Worm (Caenorhabditis elegans) whole organism, L4 larva: ENCODE measurements around the gene Y45F3A.4.
A peak's percentile ranks its signal among the peaks of the same experiment; 100 is the strongest.

Experiments used
- F49E8.2 ChIP-seq: sonication (generic microtip); optimal IDR thresholded peaks from 2 replicates; lab custom pipeline; 2016; ENCODE audit warnings: missing compliant biosample characterization, mild to moderate bottlenecking, missing genetic modification characterization, borderline replicate concordance
- T26A8.4 ChIP-seq: fragments of 200-800 bp; sonication (Bioruptor generic); IDR thresholded peaks from 2 replicates; pipeline ENCODE4 v1.3.6; 2022; ENCODE audit warnings: missing genetic modification characterization, missing compliant biosample characterization
- ZK337.2 ChIP-seq: fragments of 200-800 bp; sonication (Bioruptor generic); IDR thresholded peaks from 2 replicates; pipeline ENCODE4 v1.3.6; 2022; ENCODE audit warnings: missing genetic modification reagents, missing genetic modification characterization, missing compliant biosample characterization
- ZK546.5 ChIP-seq, 2 experiments: sonication (generic microtip); optimal IDR thresholded peaks; 2 replicates each; lab custom pipeline; 2017; ENCODE audit warnings: missing biosample characterization in 2 of 2, missing genetic modification characterization in 2 of 2
- aha-1 ChIP-seq: fragments of 150-350 bp; peaks from one replicate; lab custom pipeline; 2014; ENCODE audit warnings: missing biosample characterization, missing genetic modification characterization
- aly-2 ChIP-seq: sonication (generic microtip); optimal IDR thresholded peaks from 2 replicates; lab custom pipeline; 2018; ENCODE audit warnings: missing biosample characterization, missing genetic modification characterization
- ama-1 ChIP-seq: fragments of 150-350 bp; optimal IDR thresholded peaks from 2 replicates; lab custom pipeline; 2014; ENCODE audit warnings: inconsistent platforms, mixed read lengths
- ceh-20 ChIP-seq: fragments of 200-800 bp; sonication (Bioruptor generic); IDR thresholded peaks from 2 replicates; pipeline ENCODE4 v1.3.6; 2022; ENCODE audit warnings: missing genetic modification reagents, missing genetic modification characterization, missing compliant biosample characterization
- ces-1 ChIP-seq: fragments of 150-350 bp; sonication (generic microtip); optimal IDR thresholded peaks from 4 replicates; lab custom pipeline; 2014; ENCODE audit warnings: missing biosample characterization, missing genetic modification reagents, missing genetic modification characterization
- cey-2 ChIP-seq: sonication (generic microtip); optimal IDR thresholded peaks from 3 replicates; lab custom pipeline; 2017; ENCODE audit warnings: missing genetic modification characterization, mild to moderate bottlenecking, missing compliant biosample characterization, antibody characterized with exemption, borderline replicate concordance; ENCODE audit not compliant: insufficient read depth
- daf-12 ChIP-seq: fragments of 150-350 bp; optimal IDR thresholded peaks from 2 replicates; lab custom pipeline; 2014; ENCODE audit warnings: missing biosample characterization, missing genetic modification reagents, missing genetic modification characterization
- daf-16 ChIP-seq, 3 experiments: sonication (generic microtip); optimal IDR thresholded peaks; 2 replicates each; lab custom pipeline; 2016 to 2017; ENCODE audit warnings: missing genetic modification characterization in 3 of 3, missing genetic modification reagents in 3 of 3, mild to moderate bottlenecking in 2 of 3, missing compliant biosample characterization in 2 of 3, missing biosample characterization in 1 of 3, moderate library complexity in 1 of 3
- dmd-6 ChIP-seq: fragments of 200-800 bp; sonication (Bioruptor generic); IDR thresholded peaks from 2 replicates; pipeline ENCODE4 v1.3.6; 2022; ENCODE audit warnings: missing genetic modification reagents, missing genetic modification characterization, missing compliant biosample characterization
- dpl-1 ChIP-seq: fragments of 150-350 bp; optimal IDR thresholded peaks from 2 replicates; lab custom pipeline; 2014; ENCODE audit warnings: missing biosample characterization, missing genetic modification reagents, missing genetic modification characterization
- dve-1 ChIP-seq: sonication (generic microtip); optimal IDR thresholded peaks from 2 replicates; lab custom pipeline; 2017; ENCODE audit warnings: antibody characterized with exemption, mild to moderate bottlenecking, missing genetic modification characterization, missing compliant biosample characterization; ENCODE audit not compliant: insufficient read depth
- fkh-10 ChIP-seq: fragments of 150-350 bp; optimal IDR thresholded peaks from 2 replicates; lab custom pipeline; 2014; ENCODE audit warnings: missing biosample characterization, missing genetic modification reagents, missing genetic modification characterization
- hmg-1.1 ChIP-seq: fragments of 200-800 bp; sonication (Bioruptor generic); IDR thresholded peaks from 2 replicates; pipeline ENCODE4 v1.3.6; 2022; ENCODE audit warnings: missing genetic modification reagents, missing genetic modification characterization, missing compliant biosample characterization
- jun-1 ChIP-seq: fragments of 150-350 bp; optimal IDR thresholded peaks from 2 replicates; lab custom pipeline; 2014; ENCODE audit warnings: missing biosample characterization, missing genetic modification reagents, missing genetic modification characterization
- lin-15B ChIP-seq: fragments of 150-350 bp; sonication (generic microtip); optimal IDR thresholded peaks from 3 replicates; lab custom pipeline; 2014; ENCODE audit warnings: missing biosample characterization, missing genetic modification characterization
- lir-3 ChIP-seq: sonication (generic microtip); optimal IDR thresholded peaks from 2 replicates; lab custom pipeline; 2016; ENCODE audit warnings: mild to moderate bottlenecking, missing genetic modification characterization, missing compliant biosample characterization
- lsy-2 ChIP-seq, 2 experiments: fragments of 150-350 bp in 1 of 2; sonication (generic microtip) in 1 of 2; optimal IDR thresholded peaks; 2 replicates each; lab custom pipeline; 2014 to 2017; ENCODE audit warnings: missing biosample characterization in 2 of 2, missing genetic modification characterization in 2 of 2
- madf-9 ChIP-seq: fragments of 200-800 bp; sonication (Bioruptor generic); conservative IDR thresholded peaks from 2 replicates; pipeline ENCODE4 v1.3.6; 2022; ENCODE audit warnings: missing genetic modification reagents, missing genetic modification characterization, missing compliant biosample characterization
- nhr-237 ChIP-seq: sonication (generic microtip); optimal IDR thresholded peaks from 2 replicates; lab custom pipeline; 2017; ENCODE audit warnings: missing biosample characterization, missing genetic modification characterization
- nhr-42 ChIP-seq: fragments of 200-800 bp; sonication (Bioruptor generic); IDR thresholded peaks from 2 replicates; pipeline ENCODE4 v1.3.6; 2022; ENCODE audit warnings: missing genetic modification characterization, missing compliant biosample characterization
- nhr-6 ChIP-seq: fragments of 150-350 bp; optimal IDR thresholded peaks from 2 replicates; lab custom pipeline; 2014; ENCODE audit warnings: missing biosample characterization, missing genetic modification characterization
- pha-4 ChIP-seq, 2 experiments: fragments of 150-350 bp in 1 of 2; fragments of 200-800 bp in 1 of 2; sonication (Bioruptor generic) in 1 of 2; IDR thresholded peaks in 1 of 2; optimal IDR thresholded peaks in 1 of 2; 2 replicates each; pipeline versions ENCODE4 v1.3.6 to Lab custom; 2014 to 2022; ENCODE audit warnings: missing genetic modification characterization in 2 of 2, missing genetic modification reagents in 2 of 2, missing biosample characterization in 1 of 2, missing compliant biosample characterization in 1 of 2
- php-3 ChIP-seq: fragments of 200-800 bp; sonication (Bioruptor generic); IDR thresholded peaks from 2 replicates; pipeline ENCODE4 v1.3.6; 2022; ENCODE audit warnings: missing genetic modification reagents, missing genetic modification characterization, missing compliant biosample characterization
- rbr-2 ChIP-seq: sonication (generic microtip); optimal IDR thresholded peaks from 2 replicates; lab custom pipeline; 2016; ENCODE audit warnings: missing genotype, missing genetic modification characterization, missing compliant biosample characterization
- saeg-2 ChIP-seq: fragments of 200-800 bp; sonication (Bioruptor generic); IDR thresholded peaks from 2 replicates; pipeline ENCODE4 v1.3.6; 2022; ENCODE audit warnings: missing genetic modification reagents, missing genetic modification characterization, missing compliant biosample characterization
- skn-1 ChIP-seq: fragments of 150-350 bp; optimal IDR thresholded peaks from 2 replicates; lab custom pipeline; 2014; ENCODE audit warnings: missing biosample characterization, missing genetic modification characterization
- snpc-4 ChIP-seq: fragments of 150-350 bp; optimal IDR thresholded peaks from 2 replicates; lab custom pipeline; 2014; ENCODE audit warnings: missing biosample characterization, missing genetic modification characterization
- spr-1 ChIP-seq: sonication (generic microtip); optimal IDR thresholded peaks from 2 replicates; lab custom pipeline; 2016; ENCODE audit warnings: mild to moderate bottlenecking, missing genetic modification characterization, missing compliant biosample characterization
- tag-97 ChIP-seq: fragments of 200-800 bp; sonication (Bioruptor generic); IDR thresholded peaks from 2 replicates; pipeline ENCODE4 v1.3.6; 2022; ENCODE audit warnings: missing genetic modification characterization, missing compliant biosample characterization
- tra-1 ChIP-seq: fragments of 200-800 bp; sonication (Bioruptor generic); IDR thresholded peaks from 2 replicates; pipeline ENCODE4 v1.3.6; 2022; ENCODE audit warnings: missing genetic modification reagents, missing genetic modification characterization, missing compliant biosample characterization
- unc-62 ChIP-seq, 3 experiments: fragments of 150-350 bp in 1 of 3; sonication (generic microtip); optimal IDR thresholded peaks in 2 of 3; peaks in 1 of 3; 1 replicate in 1 of 3; 2 replicates in 2 of 3; lab custom pipeline; 2014 to 2017; ENCODE audit warnings: missing biosample characterization in 3 of 3, missing genetic modification characterization in 3 of 3, missing genetic modification reagents in 3 of 3, missing genotype in 1 of 3
- zfp-2 ChIP-seq: sonication (generic microtip); optimal IDR thresholded peaks from 2 replicates; lab custom pipeline; 2016; ENCODE audit warnings: mild to moderate bottlenecking, missing genetic modification characterization, missing compliant biosample characterization
- ztf-11 ChIP-seq: fragments of 150-350 bp; optimal IDR thresholded peaks from 2 replicates; lab custom pipeline; 2014; ENCODE audit warnings: missing biosample characterization, missing genetic modification characterization
- ztf-7 ChIP-seq: fragments of 150-350 bp; optimal IDR thresholded peaks from 2 replicates; lab custom pipeline; 2014; ENCODE audit warnings: missing biosample characterization, missing genetic modification characterization

Gene Y45F3A.4

DNA sequence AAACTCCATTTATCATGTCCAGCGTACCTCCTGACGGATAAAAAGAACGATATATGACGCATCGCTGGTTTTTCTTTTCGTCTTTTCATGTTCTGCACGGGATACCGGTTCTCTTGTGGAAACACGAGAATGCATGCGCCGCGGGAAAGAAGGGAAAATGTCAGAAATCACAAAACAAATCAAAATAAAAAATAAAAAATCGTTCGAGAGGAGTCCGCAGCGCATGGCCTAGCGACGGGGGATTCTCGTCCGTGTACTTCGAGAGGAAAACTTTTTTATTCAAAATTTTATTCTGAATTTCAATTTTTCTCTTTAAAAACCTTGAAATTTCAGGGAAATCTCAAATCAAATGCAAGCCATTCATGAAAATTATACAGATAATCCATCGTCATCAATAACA, 46.0 kb upstream of the Y45F3A.4 start, which contains the start of the genes lron-10 and hpr-9 (continued):
- TF ChIP-seq tra-1 (GFP tag; lab: Robert Waterston, UW) = peak; percentile 68; the same call in 1 of the 2 replicates
- TF ChIP-seq lsy-2 (tag; optimal IDR thresholded peaks at IDR 0.05; lab: Kevin White, UChicago) = peak in 1 of 2 experiments; percentile 90
- TF ChIP-seq unc-62 (GFP tag; optimal IDR thresholded peaks at IDR 0.05 in 1 of 2; lab: Kevin White, UChicago) = peak in 1 of 2 experiments; percentile 97
- peak; percentile 26 for TF ChIP-seq unc-62 (tag; optimal IDR thresholded peaks at IDR 0.05; lab: Kevin White, UChicago)
- TF ChIP-seq spr-1 (tag; lab: Kevin White, UChicago) = peak; percentile 52
- TF ChIP-seq ZK337.2 (GFP tag; lab: Robert Waterston, UW) = peak; percentile 94
- no peak for TF ChIP-seq tag-97
- peak; percentile 80 for TF ChIP-seq dmd-6
- no peak for TF ChIP-seq lin-15B (tag; lab: Kevin White, UChicago)
- TF ChIP-seq php-3 (GFP tag; lab: Robert Waterston, UW) = 0 out of 2 replicates have a peak, but pooled peaks have one; percentile 30
- TF ChIP-seq, all 104 proteins: peak for 50

DNA sequence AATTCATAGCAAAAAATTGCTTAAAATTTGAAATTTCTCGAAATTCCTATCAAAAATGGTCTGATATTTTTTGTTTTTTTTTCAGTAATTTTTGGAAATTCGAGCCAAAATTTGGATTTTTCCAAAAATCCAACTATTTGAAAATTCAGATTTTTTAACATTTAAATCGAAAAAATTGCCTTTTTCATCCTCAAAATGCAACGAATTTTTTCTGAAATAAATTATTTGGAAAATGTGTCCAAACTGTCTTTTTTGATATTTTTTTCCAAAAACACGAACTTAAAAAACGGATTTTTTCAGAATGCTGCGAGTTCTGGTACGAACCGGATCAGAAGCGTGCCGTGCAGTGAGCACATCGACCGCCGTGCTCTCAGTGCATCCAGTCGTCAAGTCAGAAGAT, 39.9 kb upstream of the Y45F3A.4 start, which contains the start of gene mrpl-22:
TSS of gene mrpl-22 (plus strand) at position 301 of the 400 bp plus-strand sequence.
- TF ChIP-seq lin-15B (tag; lab: Kevin White, UChicago) (no peak), fkh-10 (GFP tag; lab: Kevin White, UChicago) (no peak), ceh-20 (GFP tag; lab: Robert Waterston, UW) (no peak), tag-97 (no peak), nhr-237 (tag; lab: Kevin White, UChicago) (no peak), ztf-11 (tag; lab: Kevin White, UChicago) (no peak), zfp-2 (tag; lab: Kevin White, UChicago) (no peak), hmg-1.1 (GFP tag; lab: Robert Waterston, UW) (no peak), ZK546.5 (tag; optimal IDR thresholded peaks at IDR 0.05; lab: Kevin White, UChicago) (no peak), T26A8.4 (GFP tag; lab: Robert Waterston, UW) (no peak), ZK337.2 (GFP tag; lab: Robert Waterston, UW) (no peak), jun-1 (no peak), lir-3 (tag; lab: Kevin White, UChicago) (no peak)

DNA sequence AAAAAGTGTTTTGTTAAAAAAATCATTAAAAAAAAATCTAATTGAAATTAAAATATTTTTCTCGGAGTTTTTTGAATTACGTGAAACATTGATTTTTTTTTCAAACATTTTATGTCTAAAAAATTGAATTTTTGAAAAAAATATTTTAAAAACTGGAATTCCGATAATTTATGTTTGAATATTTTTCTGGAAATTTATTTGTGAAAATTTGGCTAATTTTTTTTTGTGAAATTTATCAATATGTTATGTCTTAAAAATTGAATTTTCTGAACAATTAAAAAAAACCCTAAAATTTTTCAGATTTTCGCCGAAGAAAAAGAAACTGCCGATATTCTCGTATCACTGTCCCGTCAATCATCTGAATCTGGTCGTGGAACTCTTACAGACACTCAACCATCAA, 37.1 kb upstream of the Y45F3A.4 start, which contains the start of gene Y39A1A.24:
TSS of gene Y39A1A.24 (plus strand) at position 301 of the 400 bp plus-strand sequence.
- TF ChIP-seq aly-2 (tag; lab: Kevin White, UChicago) = no peak
- no peak for TF ChIP-seq ztf-7
- TF ChIP-seq spr-1 (tag; lab: Kevin White, UChicago) = no peak
- no peak for TF ChIP-seq pha-4 (GFP tag; IDR thresholded peaks at IDR 0.05; lab: Robert Waterston, UW)
- no peak for TF ChIP-seq pha-4 (tag; optimal IDR thresholded peaks at IDR 0.05; lab: Kevin White, UChicago)
- TF ChIP-seq ama-1 (lab: Kevin White, UChicago) = no peak
- no peak for TF ChIP-seq tra-1 (GFP tag; lab: Robert Waterston, UW)
- no peak for TF ChIP-seq nhr-42
- no peak for TF ChIP-seq madf-9 (GFP tag; lab: Robert Waterston, UW)
- no peak for TF ChIP-seq saeg-2
- TF ChIP-seq rbr-2 (tag; lab: Kevin White, UChicago) = no peak
- no peak for TF ChIP-seq daf-12
- TF ChIP-seq cey-2 = no peak
- no peak for TF ChIP-seq ces-1 (GFP tag; lab: Kevin White, UChicago)
- no peak for TF ChIP-seq F49E8.2 (tag; lab: Kevin White, UChicago)
- no peak for TF ChIP-seq hmg-1.1 (GFP tag; lab: Robert Waterston, UW)
- TF ChIP-seq nhr-6 = no peak
- TF ChIP-seq snpc-4 (tag; lab: Kevin White, UChicago) = no peak
- no peak for TF ChIP-seq zfp-2 (tag; lab: Kevin White, UChicago)
- TF ChIP-seq dve-1 = no peak

DNA sequence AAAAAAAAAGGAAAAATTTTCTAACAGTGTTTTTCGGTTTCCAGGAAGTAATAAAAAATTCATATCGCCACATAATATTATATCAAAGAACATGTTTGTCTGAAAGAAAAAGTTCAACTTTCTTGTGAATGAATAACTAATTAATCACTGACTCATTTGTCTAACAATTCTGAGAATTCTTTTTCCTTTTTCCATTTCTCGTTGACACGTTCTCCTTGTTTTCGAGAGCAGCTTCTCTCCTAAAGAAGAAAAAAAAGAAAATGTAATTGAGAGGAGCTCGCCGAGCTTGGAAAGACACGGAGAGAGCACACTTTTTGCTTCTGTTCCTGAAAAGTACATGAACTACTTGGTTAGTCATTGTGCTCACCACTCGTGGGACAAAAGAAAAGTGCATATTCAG, 32.9 kb upstream of the Y45F3A.4 start:
- TF ChIP-seq lsy-2 (tag; optimal IDR thresholded peaks at IDR 0.05; lab: Kevin White, UChicago) (peak in 1 of 2 experiments; percentile 15), aha-1 (tag; lab: Kevin White, UChicago) (peak; percentile 92), lin-15B (tag; lab: Kevin White, UChicago) (no peak), fkh-10 (GFP tag; lab: Kevin White, UChicago) (peak; percentile 4), dpl-1 (GFP tag; lab: Kevin White, UChicago) (no peak), daf-16 (GFP tag; optimal IDR thresholded peaks at IDR 0.05; lab: Kevin White, UChicago) (no peak), daf-16 (tag; optimal IDR thresholded peaks at IDR 0.05; lab: Kevin White, UChicago) (peak; percentile 2), skn-1 (no peak)
